Worm (Caenorhabditis elegans): ENCODE data around the gene T13C5.10.

DNA sequence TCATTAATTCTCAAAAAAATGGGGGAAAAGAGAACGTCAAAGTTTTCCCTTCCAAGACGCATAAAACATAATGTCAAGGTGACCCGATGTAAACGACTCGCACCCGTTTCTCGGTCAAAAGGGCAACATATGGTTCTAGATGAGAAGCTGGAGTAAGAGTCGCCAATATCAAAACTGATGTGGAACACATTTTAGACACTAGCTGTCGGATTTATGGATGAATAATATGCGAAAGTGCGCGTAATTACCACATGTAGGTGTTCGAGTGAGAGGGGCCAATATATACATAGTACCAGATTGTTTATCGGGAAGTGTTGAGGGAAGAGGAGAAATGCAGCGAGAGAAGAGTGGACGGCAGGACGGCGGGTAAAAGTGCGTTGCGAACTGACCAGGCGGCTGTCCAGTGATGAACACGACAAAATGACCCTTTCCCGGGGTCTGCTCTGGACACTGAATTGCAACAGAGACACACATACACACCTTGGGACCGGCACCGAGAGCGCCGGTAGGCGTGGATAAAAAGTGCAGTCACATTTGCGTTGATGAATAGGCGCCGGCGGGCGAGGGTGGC is 36.9 kb upstream of the T13C5.10 start:
- TF ChIP-seq flt-1 (GFP tag; IDR thresholded peaks at IDR 0.05) (no peak), tra-4 (tag; optimal IDR thresholded peaks at IDR 0.05) (no peak), sea-1 (GFP tag; conservative IDR thresholded peaks at IDR 0.05) (0 out of 2 replicates have a peak, but pooled peaks have one; percentile 28), hmg-4 (GFP tag; optimal IDR thresholded peaks at IDR 0.05) (peak; percentile 43)

Measured in whole organism, early embryonic.